Worm (Caenorhabditis elegans) whole organism, late embryonic: ENCODE measurements around the gene srxa-8.

Experiments used
- C08G9.2 ChIP-seq: sonication (generic microtip); optimal IDR thresholded peaks from 2 replicates; lab custom pipeline; 2016; ENCODE audit warnings: mild to moderate bottlenecking, missing genetic modification characterization, moderate library complexity, missing compliant biosample characterization
- F13H6.1 ChIP-seq: sonication (generic microtip); optimal IDR thresholded peaks from 2 replicates; lab custom pipeline; 2016; ENCODE audit warnings: missing genetic modification characterization, missing compliant biosample characterization
- K02D7.2 ChIP-seq: sonication (generic microtip); optimal IDR thresholded peaks from 2 replicates; lab custom pipeline; 2017; ENCODE audit warnings: mild to moderate bottlenecking, missing genetic modification characterization, missing compliant biosample characterization
- ama-1 ChIP-seq: fragments of 150-350 bp; optimal IDR thresholded peaks from 2 replicates; lab custom pipeline; 2014
- ceh-14 ChIP-seq: sonication (generic microtip); optimal IDR thresholded peaks from 2 replicates; lab custom pipeline; 2016; ENCODE audit warnings: missing genotype, missing genetic modification characterization, missing compliant biosample characterization
- ceh-18 ChIP-seq: sonication (generic microtip); optimal IDR thresholded peaks from 2 replicates; lab custom pipeline; 2016; ENCODE audit warnings: missing genetic modification characterization, missing compliant biosample characterization
- ceh-19 ChIP-seq: fragments of 200-800 bp; sonication (Bioruptor generic); optimal IDR thresholded peaks from 2 replicates; lab custom pipeline; 2018; ENCODE audit warnings: mild to moderate bottlenecking, missing genetic modification characterization, missing compliant biosample characterization
- ceh-22 ChIP-seq: sonication (generic microtip); optimal IDR thresholded peaks from 2 replicates; lab custom pipeline; 2017; ENCODE audit warnings: missing biosample characterization, missing genetic modification characterization
- ceh-30 ChIP-seq: fragments of 150-350 bp; optimal IDR thresholded peaks from 2 replicates; lab custom pipeline; 2014; ENCODE audit warnings: missing biosample characterization, missing genetic modification characterization
- ceh-6 ChIP-seq: fragments of 200-800 bp; sonication (Bioruptor generic); optimal IDR thresholded peaks from 2 replicates; lab custom pipeline; 2018; ENCODE audit warnings: mild to moderate bottlenecking, missing genetic modification characterization, missing compliant biosample characterization
- che-1 ChIP-seq: sonication (generic microtip); optimal IDR thresholded peaks from 2 replicates; lab custom pipeline; 2016; ENCODE audit warnings: mild to moderate bottlenecking, missing genetic modification characterization, missing compliant biosample characterization
- dmd-4 ChIP-seq: sonication (generic microtip); optimal IDR thresholded peaks from 2 replicates; lab custom pipeline; 2016; ENCODE audit warnings: borderline replicate concordance, missing genetic modification characterization, missing compliant biosample characterization
- elt-2 ChIP-seq: sonication (generic microtip); optimal IDR thresholded peaks from 2 replicates; lab custom pipeline; 2016; ENCODE audit warnings: missing genetic modification reagents, missing genetic modification characterization, missing compliant biosample characterization
- eyg-1 ChIP-seq: sonication (generic microtip); optimal IDR thresholded peaks from 2 replicates; lab custom pipeline; 2016; ENCODE audit warnings: missing genotype, missing genetic modification characterization, missing compliant biosample characterization
- fkh-10 ChIP-seq: fragments of 150-350 bp; optimal IDR thresholded peaks from 2 replicates; lab custom pipeline; 2014; ENCODE audit warnings: missing biosample characterization, missing genetic modification reagents, missing genetic modification characterization
- gmeb-2 ChIP-seq: sonication (generic microtip); optimal IDR thresholded peaks from 2 replicates; lab custom pipeline; 2016; ENCODE audit warnings: missing genetic modification characterization, inconsistent platforms, missing compliant biosample characterization
- hlh-6 ChIP-seq: sonication (generic microtip); optimal IDR thresholded peaks from 2 replicates; lab custom pipeline; 2016; ENCODE audit warnings: missing genotype, missing genetic modification characterization, missing compliant biosample characterization
- lin-11 ChIP-seq: fragments of 200-800 bp; sonication (Bioruptor generic); optimal IDR thresholded peaks from 2 replicates; lab custom pipeline; 2018; ENCODE audit warnings: mild to moderate bottlenecking, missing genetic modification characterization, missing compliant biosample characterization
- nfya-1 ChIP-seq: sonication (generic microtip); optimal IDR thresholded peaks from 2 replicates; lab custom pipeline; 2017; ENCODE audit warnings: missing genetic modification characterization, mild to moderate bottlenecking, missing compliant biosample characterization, antibody characterized with exemption, moderate library complexity
- nhr-11 ChIP-seq: fragments of 150-350 bp; optimal IDR thresholded peaks from 2 replicates; lab custom pipeline; 2014; ENCODE audit warnings: missing biosample characterization, missing genetic modification characterization
- nhr-232 ChIP-seq: sonication (generic microtip); optimal IDR thresholded peaks from 2 replicates; lab custom pipeline; 2016; ENCODE audit warnings: missing genetic modification characterization, missing compliant biosample characterization
- pag-3 ChIP-seq: sonication (generic microtip); optimal IDR thresholded peaks from 2 replicates; lab custom pipeline; 2016; ENCODE audit warnings: missing compliant biosample characterization, missing genetic modification characterization, borderline replicate concordance
- pax-1 ChIP-seq: fragments of 150-350 bp; optimal IDR thresholded peaks from 2 replicates; lab custom pipeline; 2014; ENCODE audit warnings: missing biosample characterization, missing genetic modification characterization
- pha-2 ChIP-seq: sonication (generic microtip); optimal IDR thresholded peaks from 2 replicates; lab custom pipeline; 2017; ENCODE audit warnings: mild to moderate bottlenecking, missing genetic modification characterization, missing compliant biosample characterization
- pros-1 ChIP-seq: fragments of 150-350 bp; optimal IDR thresholded peaks from 2 replicates; lab custom pipeline; 2014; ENCODE audit warnings: missing biosample characterization, missing genetic modification reagents, missing genetic modification characterization
- rnt-1 ChIP-seq: sonication (generic microtip); optimal IDR thresholded peaks from 2 replicates; lab custom pipeline; 2016; ENCODE audit warnings: missing genetic modification characterization, missing compliant biosample characterization
- sox-2 ChIP-seq: fragments of 200-800 bp; sonication (Bioruptor generic); IDR thresholded peaks from 2 replicates; pipeline ENCODE4 v1.3.6; 2022; ENCODE audit warnings: missing genetic modification reagents, missing genetic modification characterization, missing compliant biosample characterization
- tbx-2 ChIP-seq: sonication (generic microtip); optimal IDR thresholded peaks from 2 replicates; lab custom pipeline; 2016; ENCODE audit warnings: missing genetic modification characterization, missing compliant biosample characterization
- unc-55 ChIP-seq: sonication (generic microtip); optimal IDR thresholded peaks from 2 replicates; lab custom pipeline; 2017; ENCODE audit warnings: missing biosample characterization, missing genetic modification reagents, missing genetic modification characterization

The srxa-8 gene

DNA sequence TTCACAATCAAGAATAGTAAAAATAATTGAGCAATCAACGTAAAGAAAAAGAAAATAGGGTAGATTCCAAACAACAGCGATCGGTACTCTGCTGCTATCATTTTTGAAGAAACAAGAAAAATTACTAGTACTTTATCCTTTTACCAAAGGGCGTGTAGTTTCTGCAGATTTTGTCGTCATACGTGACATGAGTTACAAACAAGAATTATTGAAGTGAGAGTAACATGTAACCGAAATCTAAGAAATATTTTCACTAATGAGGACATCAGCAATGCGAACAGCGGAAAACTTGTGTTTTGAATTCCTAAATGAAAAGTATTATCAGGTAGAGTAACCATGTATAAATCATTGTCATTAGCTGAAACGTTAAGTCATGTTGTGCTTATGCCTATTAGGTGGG, 14.0 kb downstream of the srxa-8 start, which contains the start of gene srd-36:
Gene srd-36 (minus strand): TSS at position 101 of the 400 bp plus-strand sequence.
- TF ChIP-seq pax-1 (tag; lab: Kevin White, UChicago) (no peak), F13H6.1 (no peak)

DNA sequence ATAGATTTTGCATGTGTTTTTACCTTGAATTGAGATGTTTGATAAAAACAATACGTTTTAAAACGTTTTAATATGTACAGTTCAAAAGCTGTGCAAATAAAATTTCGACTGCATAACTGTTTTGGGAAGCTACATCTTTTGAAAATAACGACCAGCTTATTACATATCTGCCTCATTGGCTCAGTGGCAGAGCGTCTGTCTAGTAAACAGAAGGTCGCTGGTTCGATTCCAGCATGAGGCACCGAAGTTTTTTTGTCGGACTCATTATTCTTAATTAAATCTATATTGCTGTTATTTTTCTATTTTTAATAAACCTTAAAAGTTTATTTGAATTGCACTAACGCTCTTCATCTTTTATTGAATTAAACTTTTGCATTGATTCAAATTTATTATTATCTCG, 15.6 kb downstream of the srxa-8 start:
- no peak for TF ChIP-seq gmeb-2
- TF ChIP-seq, all 69 proteins: peak for 0

ce11 chrX:13291506-13291905, 17.1 kb downstream of the srxa-8 start, which contains the start of gene srd-38:
srd-38 (plus strand) TSS chrX:13291806.
- no peak for TF ChIP-seq ceh-19 (GFP tag; lab: Kevin White, UChicago)

ce11 chrX:13290531-13290930, 18.1 kb downstream of the srxa-8 start, which contains the start of gene R04D3.3:
R04D3.3 (minus strand) TSS chrX:13290631.
- no peak for TF ChIP-seq fkh-10

DNA sequence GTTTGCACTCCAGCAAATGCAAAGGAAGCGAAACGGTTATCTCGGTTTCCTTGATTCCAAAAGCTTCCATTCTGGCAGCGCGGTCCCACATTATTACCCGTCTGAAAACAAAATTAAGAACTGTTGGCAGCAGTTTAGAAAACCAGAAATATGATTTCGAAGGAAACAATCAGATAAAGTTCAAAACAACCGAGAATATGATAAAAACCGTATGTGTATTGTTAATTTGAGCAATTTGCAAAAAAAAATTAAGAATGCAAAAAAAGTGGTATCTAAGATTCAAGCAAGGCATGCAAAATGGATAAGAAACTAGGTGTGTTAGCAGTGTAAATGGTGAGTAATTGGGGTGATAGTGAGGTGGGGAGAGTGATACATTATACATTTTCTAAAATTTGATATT, 19.9 kb downstream of the srxa-8 start, which contains the start of gene R04D3.4:
Gene R04D3.4 (minus strand): TSS at position 101 of the 400 bp plus-strand sequence.
- no peak for TF ChIP-seq ama-1
- TF ChIP-seq ceh-30, result no peak
- TF ChIP-seq elt-2 (tag; lab: Kevin White, UChicago), result no peak
- no peak for TF ChIP-seq ceh-6 (GFP tag; lab: Kevin White, UChicago)
- no peak for TF ChIP-seq nhr-11 (tag; lab: Kevin White, UChicago)
- no peak for TF ChIP-seq eyg-1 (tag; lab: Kevin White, UChicago)
- TF ChIP-seq rnt-1, result no peak
- TF ChIP-seq pha-2 (tag; lab: Kevin White, UChicago), result no peak
- no peak for TF ChIP-seq lin-11 (tag; lab: Kevin White, UChicago)
- no peak for TF ChIP-seq ceh-18 (tag; lab: Kevin White, UChicago)
- no peak for TF ChIP-seq hlh-6 (tag; lab: Kevin White, UChicago)
- no peak for TF ChIP-seq nfya-1 (tag; lab: Kevin White, UChicago)
- TF ChIP-seq, all 69 proteins: peak for 0

- TF ChIP-seq pag-3 (tag; lab: Kevin White, UChicago) (no peak), che-1 (no peak), hlh-6 (tag; lab: Kevin White, UChicago) (no peak), gmeb-2 (no peak)
These were observed 22.1 kb downstream of the srxa-8 start, which contains the start of gene R04D3.2 for ce11 chrX:13286533-13286932. R04D3.2 (minus strand) TSS chrX:13286633.

DNA sequence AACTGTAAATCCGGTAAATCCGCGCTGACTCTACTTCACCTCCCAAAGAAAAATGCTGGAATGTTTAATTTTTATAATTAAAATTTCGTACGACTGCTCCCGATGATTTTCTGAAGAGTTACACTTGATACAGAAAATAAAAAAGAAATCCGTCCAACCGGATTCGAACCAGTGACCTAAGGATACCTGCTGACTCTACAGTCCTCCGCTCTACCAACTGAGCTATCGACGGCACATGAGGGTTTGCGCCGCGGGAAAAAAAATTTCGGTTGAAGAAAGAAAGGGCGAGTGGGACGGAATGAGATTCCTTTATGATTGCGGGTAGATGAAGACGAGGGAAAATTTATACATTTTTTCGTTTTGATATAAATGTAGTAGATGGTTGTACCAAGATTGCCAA, 24.0 kb downstream of the srxa-8 start:
- TF ChIP-seq ceh-6 (GFP tag; lab: Kevin White, UChicago), result no peak
- TF ChIP-seq K02D7.2 (tag; lab: Kevin White, UChicago), result no peak
- TF ChIP-seq eyg-1 (tag; lab: Kevin White, UChicago), result no peak
- TF ChIP-seq dmd-4 (tag; lab: Kevin White, UChicago), result no peak
- TF ChIP-seq ceh-18 (tag; lab: Kevin White, UChicago), result no peak
- no peak for TF ChIP-seq nhr-232 (tag; lab: Kevin White, UChicago)
- TF ChIP-seq rnt-1, result no peak
- TF ChIP-seq ceh-30, result no peak
- TF ChIP-seq ama-1, result no peak
- no peak for TF ChIP-seq gmeb-2
- no peak for TF ChIP-seq C08G9.2
- no peak for TF ChIP-seq sox-2 (GFP tag; lab: Robert Waterston, UW)
- no peak for TF ChIP-seq unc-55 (GFP tag; lab: Kevin White, UChicago)
- no peak for TF ChIP-seq pros-1 (tag; lab: Kevin White, UChicago)
- no peak for TF ChIP-seq pha-2 (tag; lab: Kevin White, UChicago)
- no peak for TF ChIP-seq ceh-22
- TF ChIP-seq F13H6.1, result no peak
- TF ChIP-seq tbx-2, result no peak
- TF ChIP-seq ceh-14 (tag; lab: Kevin White, UChicago), result no peak
